Fruit fly (Drosophila melanogaster): ENCODE data around the gene CG31102.

DNA sequence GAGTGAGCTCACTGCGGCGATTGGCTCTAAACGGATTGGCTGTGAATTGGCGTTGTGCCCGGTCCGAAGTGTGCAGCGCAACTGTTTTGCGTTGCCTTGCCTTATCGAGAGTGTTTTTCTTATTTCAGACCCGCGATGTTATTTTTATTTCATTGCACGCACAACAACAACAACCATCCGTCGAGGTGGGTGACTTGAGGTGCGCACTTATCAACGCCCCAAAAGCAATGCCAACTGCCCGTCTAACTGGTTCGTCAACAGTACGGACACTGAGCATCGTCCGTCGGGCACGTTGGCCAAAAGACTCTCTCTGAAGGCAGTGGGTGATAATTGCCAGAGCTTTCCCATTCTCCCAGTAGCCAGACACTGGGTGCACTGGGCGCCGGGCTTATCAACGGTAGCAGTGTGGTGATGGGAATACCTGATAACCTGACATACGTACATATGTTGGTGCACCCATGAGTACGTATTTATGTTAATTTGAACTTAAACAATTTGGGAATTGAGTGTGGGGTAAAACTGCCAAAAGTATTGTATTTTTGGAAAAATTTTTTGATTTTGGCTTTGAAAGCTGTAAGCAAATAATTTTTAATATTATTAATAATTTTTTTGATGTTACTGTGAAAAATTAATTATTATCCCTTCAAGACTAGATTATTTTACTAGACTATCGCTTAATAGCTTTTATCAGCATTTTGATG, at the start of gene CG31102:
- TF ChIP-seq CG8478 (optimal IDR thresholded peaks at IDR 0.05) (no peak), CTCF (optimal IDR thresholded peaks at IDR 0.05) (no peak)
